Fruit fly (Drosophila melanogaster): Measurements from ENCODE around the gene Osi9.

dm6 chr3R:6210266-6211040 is 49.6 kb upstream of the Osi9 start:
- no peak for TF ChIP-seq CTCF (optimal IDR thresholded peaks at IDR 0.05)
- TF ChIP-seq CG8478 (optimal IDR thresholded peaks at IDR 0.05): no peak
